Worm (Caenorhabditis elegans): ENCODE data around the gene W02H5.8.
A peak's percentile ranks its signal among the peaks of the same experiment; 100 is the strongest.

Gene W02H5.8

DNA sequence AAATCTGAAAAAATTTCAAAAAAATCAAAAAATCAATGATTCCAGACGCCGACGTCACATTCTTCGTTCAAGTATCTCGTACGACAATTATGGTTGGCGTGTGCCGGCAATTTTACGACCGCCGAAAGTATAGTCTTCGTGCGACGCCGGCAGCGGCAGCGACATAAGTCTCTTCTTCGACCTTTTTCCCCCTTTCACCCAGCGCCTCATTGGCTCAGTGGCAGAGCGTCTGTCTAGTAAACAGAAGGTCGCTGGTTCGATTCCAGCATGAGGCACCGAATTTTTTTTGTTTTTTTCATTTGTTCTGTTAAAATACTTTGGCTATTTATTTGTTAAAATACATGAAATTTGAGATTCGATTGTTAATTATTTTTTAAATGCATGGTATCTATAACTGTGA is 21.4 kb upstream of the W02H5.8 start (continued):
- TF ChIP-seq nhr-12 (tag; optimal IDR thresholded peaks at IDR 0.05) (no peak), egl-27 (tag; optimal IDR thresholded peaks at IDR 0.05) (no peak), sup-37 (GFP tag; optimal IDR thresholded peaks at IDR 0.05) (no peak), egl-13 (tag; optimal IDR thresholded peaks at IDR 0.05) (no peak), C16A3.4 (tag; optimal IDR thresholded peaks at IDR 0.05) (peak; percentile 31), ets-5 (GFP tag; IDR thresholded peaks at IDR 0.05) (no peak), rnt-1 (tag; optimal IDR thresholded peaks at IDR 0.05) (peak; percentile 45), swsn-7 (tag; optimal IDR thresholded peaks at IDR 0.05) (peak; percentile 33)

DNA sequence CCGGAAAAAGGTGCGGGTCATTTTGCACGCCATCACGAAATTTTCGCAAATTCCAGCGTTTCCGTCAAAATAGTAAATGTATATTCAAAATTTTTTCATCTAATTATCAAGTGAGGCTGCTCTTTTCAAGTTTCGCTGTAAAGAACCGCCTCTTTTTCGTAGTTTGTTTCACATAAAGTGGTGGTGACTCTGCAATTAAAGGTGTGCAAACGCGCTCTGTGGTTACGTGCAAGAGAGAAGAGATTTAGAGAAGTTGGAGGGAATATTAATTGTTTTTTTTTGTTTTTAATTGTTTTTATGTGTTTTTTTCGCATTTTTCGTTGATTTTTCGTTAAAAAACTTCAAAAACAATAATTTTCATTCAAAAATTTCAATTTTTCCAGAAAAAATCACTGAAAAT is 20.1 kb upstream of the W02H5.8 start, which contains the start of gene W02G9.3:
W02G9.3 (plus strand) TSS at position 384 of the 400 bp plus-strand sequence.
- TF ChIP-seq nhr-77 (tag; optimal IDR thresholded peaks at IDR 0.05): peak; percentile 69
- no peak for TF ChIP-seq nhr-84 (tag; optimal IDR thresholded peaks at IDR 0.05)
- peak; percentile 70 for TF ChIP-seq isw-1 (GFP tag; IDR thresholded peaks at IDR 0.05)
- TF ChIP-seq elt-2 (tag; optimal IDR thresholded peaks at IDR 0.05): peak; percentile 18
- no peak for TF ChIP-seq tlp-1 (tag; optimal IDR thresholded peaks at IDR 0.05)
- TF ChIP-seq ztf-4 (tag; optimal IDR thresholded peaks at IDR 0.05): peak; percentile 40
- TF ChIP-seq lsy-2 (tag; optimal IDR thresholded peaks at IDR 0.05): peak; percentile 87 to 91
- no peak for TF ChIP-seq Y116A8C.19 (tag; optimal IDR thresholded peaks at IDR 0.05; ENCODE audit: borderline replicate concordance)
- peak; percentile 82 for TF ChIP-seq nhr-11 (tag; optimal IDR thresholded peaks at IDR 0.05)
- TF ChIP-seq dpl-1 (GFP tag; optimal IDR thresholded peaks at IDR 0.05): peak; percentile 83 to 91 (median 89)
- TF ChIP-seq rnt-1 (tag; optimal IDR thresholded peaks at IDR 0.05): peak; percentile 87
- no peak for TF ChIP-seq nhr-76 (tag; optimal IDR thresholded peaks at IDR 0.05)
- TF ChIP-seq aha-1 (tag; optimal IDR thresholded peaks at IDR 0.05): no peak
- TF ChIP-seq irx-1 (tag; optimal IDR thresholded peaks at IDR 0.05): peak; percentile 69
- peak; percentile 80 for TF ChIP-seq swsn-7 (tag; optimal IDR thresholded peaks at IDR 0.05)
- TF ChIP-seq fos-1 (tag; optimal IDR thresholded peaks at IDR 0.05): peak; percentile 68
- no peak for TF ChIP-seq C04F5.9 (tag; optimal IDR thresholded peaks at IDR 0.05)
- no peak for TF ChIP-seq mab-9 (GFP tag; IDR thresholded peaks at IDR 0.05)
- TF ChIP-seq ceh-63 (GFP tag; optimal IDR thresholded peaks at IDR 0.05): no peak
- peak; percentile 74 for TF ChIP-seq unc-130 (tag; optimal IDR thresholded peaks at IDR 0.05)
- peak; percentile 80 for TF ChIP-seq lin-39 (tag; optimal IDR thresholded peaks at IDR 0.05)
- TF ChIP-seq sup-37 (GFP tag; optimal IDR thresholded peaks at IDR 0.05): no peak
- TF ChIP-seq jun-1 (tag; optimal IDR thresholded peaks at IDR 0.05): peak; percentile 47
- TF ChIP-seq nhr-85 (tag): peak; percentile 89
- peak; percentile 88 for TF ChIP-seq skn-1 (tag; optimal IDR thresholded peaks at IDR 0.05)
- TF ChIP-seq mep-1 (tag; optimal IDR thresholded peaks at IDR 0.05): peak; percentile 89
- TF ChIP-seq unc-62 (GFP tag; optimal IDR thresholded peaks at IDR 0.05): no peak
- peak; percentile 86 to 94 for TF ChIP-seq efl-1 (optimal IDR thresholded peaks at IDR 0.05)
- TF ChIP-seq efl-1 (GFP tag; optimal IDR thresholded peaks at IDR 0.05 in 1 of 2): peak; percentile 90 to 99
- no peak for TF ChIP-seq hlh-4 (tag; optimal IDR thresholded peaks at IDR 0.05)
- TF ChIP-seq pag-3 (tag; optimal IDR thresholded peaks at IDR 0.05; ENCODE audit: borderline replicate concordance, insufficient read depth): no peak
- TF ChIP-seq egl-27 (tag; optimal IDR thresholded peaks at IDR 0.05): no peak
- TF ChIP-seq nhr-19 (GFP tag; conservative IDR thresholded peaks at IDR 0.05): peak; percentile 60
- TF ChIP-seq pqm-1 (tag; optimal IDR thresholded peaks at IDR 0.05): no peak
- TF ChIP-seq tbx-2 (tag; optimal IDR thresholded peaks at IDR 0.05): peak; percentile 78
- TF ChIP-seq elt-3 (tag; optimal IDR thresholded peaks at IDR 0.05): peak in 1 of 6 experiments; percentile 66
- no peak for TF ChIP-seq ets-5 (GFP tag; IDR thresholded peaks at IDR 0.05)
- TF ChIP-seq mef-2 (tag; optimal IDR thresholded peaks at IDR 0.05): no peak
- TF ChIP-seq ceh-90 (tag; optimal IDR thresholded peaks at IDR 0.05): peak; percentile 35
- TF ChIP-seq nhr-28 (tag; optimal IDR thresholded peaks at IDR 0.05): no peak
- TF ChIP-seq C16A3.4 (tag; optimal IDR thresholded peaks at IDR 0.05): peak; percentile 89
- peak; percentile 99 for TF ChIP-seq vab-15 (tag; optimal IDR thresholded peaks at IDR 0.05)
- peak; percentile 55 for TF ChIP-seq nhr-237 (tag; optimal IDR thresholded peaks at IDR 0.05)
- peak; percentile 66 for TF ChIP-seq unc-86 (tag; optimal IDR thresholded peaks at IDR 0.05)
- TF ChIP-seq lin-13 (GFP tag; optimal IDR thresholded peaks at IDR 0.05): peak; percentile 82
- TF ChIP-seq lin-14 (GFP tag; optimal IDR thresholded peaks at IDR 0.05): peak; percentile 85
- TF ChIP-seq dsc-1 (tag; optimal IDR thresholded peaks at IDR 0.05): peak; percentile 88
- TF ChIP-seq ceh-8 (GFP tag; optimal IDR thresholded peaks at IDR 0.05): peak; percentile 33
- no peak for TF ChIP-seq alr-1 (tag; optimal IDR thresholded peaks at IDR 0.05; ENCODE audit: borderline replicate concordance)
